Worm (Caenorhabditis elegans): ENCODE measurements around the gene grwd-1.

grwd-1 gene

ce11 chrIII:5108746-5109145 lies 44.5 kb upstream of the grwd-1 start:
- TF ChIP-seq fos-1 (tag; optimal IDR thresholded peaks at IDR 0.05) (no peak), mml-1 (tag; optimal IDR thresholded peaks at IDR 0.05) (no peak), pha-4 (tag; optimal IDR thresholded peaks at IDR 0.05) (peak; percentile 71), egl-5 (tag; optimal IDR thresholded peaks at IDR 0.05) (peak; percentile 54), ama-1 (optimal IDR thresholded peaks at IDR 0.05) (no peak), aly-2 (tag; optimal IDR thresholded peaks at IDR 0.05) (no peak), skn-1 (tag; optimal IDR thresholded peaks at IDR 0.05) (peak; percentile 25), nhr-11 (tag; optimal IDR thresholded peaks at IDR 0.05) (no peak), sea-2 (GFP tag; optimal IDR thresholded peaks at IDR 0.05) (no peak), nhr-12 (tag; optimal IDR thresholded peaks at IDR 0.05) (no peak), unc-39 (tag; optimal IDR thresholded peaks at IDR 0.05) (no peak), eor-1 (tag; optimal IDR thresholded peaks at IDR 0.05) (no peak), pqm-1 (tag; optimal IDR thresholded peaks at IDR 0.05) (peak; percentile 40), nhr-43 (tag; optimal IDR thresholded peaks at IDR 0.05; ENCODE audit: poor library complexity, severe bottlenecking) (peak; percentile 21), zag-1 (tag; optimal IDR thresholded peaks at IDR 0.05) (no peak), nfya-1 (tag; optimal IDR thresholded peaks at IDR 0.05; ENCODE audit: insufficient read depth) (peak; percentile 77), elt-1 (tag; optimal IDR thresholded peaks at IDR 0.05) (no peak), nhr-28 (tag; optimal IDR thresholded peaks at IDR 0.05) (no peak), ceh-28 (tag; optimal IDR thresholded peaks at IDR 0.05) (peak; percentile 50), nhr-25 (tag; optimal IDR thresholded peaks at IDR 0.05) (peak; percentile 65), ztf-11 (tag; optimal IDR thresholded peaks at IDR 0.05) (no peak), elt-2 (tag; optimal IDR thresholded peaks at IDR 0.05) (peak; percentile 30), lin-15B (tag; optimal IDR thresholded peaks at IDR 0.05) (peak; percentile 86), nhr-67 (tag; optimal IDR thresholded peaks at IDR 0.05) (no peak)

- TF ChIP-seq ztf-4 (tag; optimal IDR thresholded peaks at IDR 0.05) = no peak
- no peak for TF ChIP-seq mdl-1 (tag; optimal IDR thresholded peaks at IDR 0.05)
- TF ChIP-seq nhr-76 (tag; optimal IDR thresholded peaks at IDR 0.05) = no peak
- no peak for TF ChIP-seq sea-2 (GFP tag; optimal IDR thresholded peaks at IDR 0.05)
- TF ChIP-seq daf-12 (tag; optimal IDR thresholded peaks at IDR 0.05) = no peak
- no peak for TF ChIP-seq ceh-28 (tag; optimal IDR thresholded peaks at IDR 0.05)
- no peak for TF ChIP-seq aly-2 (tag; optimal IDR thresholded peaks at IDR 0.05)
Measured at ce11 chrIII:5109401-5109800, 43.9 kb upstream of the grwd-1 start, which contains the start of gene sax-2. Gene sax-2 (plus strand): TSS chrIII:5109701.

- TF ChIP-seq zag-1 (tag; optimal IDR thresholded peaks at IDR 0.05) (no peak), nhr-67 (tag; optimal IDR thresholded peaks at IDR 0.05) (no peak), unc-62 (GFP tag; optimal IDR thresholded peaks at IDR 0.05) (no peak), skn-1 (tag; optimal IDR thresholded peaks at IDR 0.05) (no peak), aly-2 (tag; optimal IDR thresholded peaks at IDR 0.05) (no peak), elt-1 (tag; optimal IDR thresholded peaks at IDR 0.05) (no peak), R02D3.7 (tag; optimal IDR thresholded peaks at IDR 0.05) (no peak), nhr-76 (tag; optimal IDR thresholded peaks at IDR 0.05) (no peak), ztf-4 (tag; optimal IDR thresholded peaks at IDR 0.05) (no peak), fkh-2 (tag; optimal IDR thresholded peaks at IDR 0.05) (no peak), mdl-1 (tag; optimal IDR thresholded peaks at IDR 0.05) (no peak), nhr-237 (tag; optimal IDR thresholded peaks at IDR 0.05) (no peak), nhr-11 (tag; optimal IDR thresholded peaks at IDR 0.05) (no peak), sea-2 (GFP tag; optimal IDR thresholded peaks at IDR 0.05) (no peak), ceh-28 (tag; optimal IDR thresholded peaks at IDR 0.05) (no peak), egl-27 (tag; optimal IDR thresholded peaks at IDR 0.05) (no peak), nfya-1 (tag; optimal IDR thresholded peaks at IDR 0.05; ENCODE audit: insufficient read depth) (no peak), ceh-16 (tag; optimal IDR thresholded peaks at IDR 0.05) (no peak)
Measured at ce11 chrIII:5112399-5112798, 40.9 kb upstream of the grwd-1 start.

ce11 chrIII:5112998-5113397 lies 40.3 kb upstream of the grwd-1 start:
- TF ChIP-seq zag-1 (tag; optimal IDR thresholded peaks at IDR 0.05) (no peak), egl-5 (tag; optimal IDR thresholded peaks at IDR 0.05) (no peak), tbx-2 (tag; optimal IDR thresholded peaks at IDR 0.05) (no peak), nhr-43 (tag; optimal IDR thresholded peaks at IDR 0.05; ENCODE audit: poor library complexity, severe bottlenecking) (no peak), pqm-1 (tag; optimal IDR thresholded peaks at IDR 0.05) (peak; percentile 55), elt-2 (tag; optimal IDR thresholded peaks at IDR 0.05) (peak; percentile 65), elt-3 (tag; optimal IDR thresholded peaks at IDR 0.05) (no peak), ztf-4 (tag; optimal IDR thresholded peaks at IDR 0.05) (no peak), eor-1 (tag; optimal IDR thresholded peaks at IDR 0.05) (no peak), sea-2 (GFP tag; optimal IDR thresholded peaks at IDR 0.05) (no peak), nfya-1 (tag; optimal IDR thresholded peaks at IDR 0.05; ENCODE audit: insufficient read depth) (no peak), R02D3.7 (tag; optimal IDR thresholded peaks at IDR 0.05) (no peak), ztf-11 (tag; optimal IDR thresholded peaks at IDR 0.05) (no peak)
